Worm (Caenorhabditis elegans): ENCODE measurements around the gene ctns-1.

ce11 chrII:8126617-8127016, 10.1 kb downstream of the ctns-1 start:
- TF ChIP-seq flt-1 (GFP tag; IDR thresholded peaks at IDR 0.05) (no peak), B0310.2 (tag; optimal IDR thresholded peaks at IDR 0.05) (no peak), tbx-37 (GFP tag; conservative IDR thresholded peaks at IDR 0.05) (no peak)

Data from whole organism, early embryonic.